Fruit fly (Drosophila melanogaster) S2 (cell line): ENCODE data around the gene Smg6.

Source experiments
- CG8478 ChIP-seq: fragments of >200 bp; optimal IDR thresholded peaks from 2 replicates; lab custom pipeline; 2018
- CTCF ChIP-seq, 2 experiments: fragments of >200 bp; optimal IDR thresholded peaks; 2 replicates each; lab custom pipeline; 2018

dm6 chr3R:25002257-25002656 is 31.0 kb downstream of the Smg6 start:
- no peak for TF ChIP-seq CG8478 (lab: Kevin White, UChicago)
- TF ChIP-seq CTCF (optimal IDR thresholded peaks at IDR 0.05; lab: Kevin White, UChicago): no peak
